Worm (Caenorhabditis elegans) whole organism, midembryonic: ENCODE results near the gene cox-5A.

Source experiments
- T22C8.4 ChIP-seq: fragments of 200-800 bp; sonication (Bioruptor generic); IDR thresholded peaks from 2 replicates; pipeline ENCODE4 v1.3.6; 2022; ENCODE audit warnings: missing genetic modification characterization, missing compliant biosample characterization
- klf-2 ChIP-seq: fragments of 200-800 bp; sonication (Bioruptor generic); conservative IDR thresholded peaks from 2 replicates; pipeline ENCODE4 v1.3.6; 2022; ENCODE audit warnings: missing genetic modification reagents, missing genetic modification characterization, missing compliant biosample characterization
- med-1 ChIP-seq: sonication (generic microtip); optimal IDR thresholded peaks from 2 replicates; lab custom pipeline; 2017; ENCODE audit warnings: missing genetic modification characterization, mild to moderate bottlenecking, missing compliant biosample characterization, antibody characterized with exemption, missing genetic modification reagents; ENCODE audit not compliant: insufficient read depth
- ref-1 ChIP-seq: fragments of 200-800 bp; sonication (Bioruptor generic); conservative IDR thresholded peaks from 2 replicates; pipeline ENCODE4 v1.3.6; 2022; ENCODE audit warnings: missing genetic modification reagents, missing genetic modification characterization, missing compliant biosample characterization
- tab-1 ChIP-seq: fragments of 200-800 bp; sonication (Bioruptor generic); IDR thresholded peaks from 2 replicates; pipeline ENCODE4 v1.3.6; 2022; ENCODE audit warnings: missing genetic modification characterization, missing compliant biosample characterization
- ztf-23 ChIP-seq: fragments of 200-800 bp; sonication (Bioruptor generic); IDR thresholded peaks from 2 replicates; pipeline ENCODE4 v1.3.6; 2022; ENCODE audit warnings: missing genetic modification reagents, missing genetic modification characterization, missing compliant biosample characterization

DNA sequence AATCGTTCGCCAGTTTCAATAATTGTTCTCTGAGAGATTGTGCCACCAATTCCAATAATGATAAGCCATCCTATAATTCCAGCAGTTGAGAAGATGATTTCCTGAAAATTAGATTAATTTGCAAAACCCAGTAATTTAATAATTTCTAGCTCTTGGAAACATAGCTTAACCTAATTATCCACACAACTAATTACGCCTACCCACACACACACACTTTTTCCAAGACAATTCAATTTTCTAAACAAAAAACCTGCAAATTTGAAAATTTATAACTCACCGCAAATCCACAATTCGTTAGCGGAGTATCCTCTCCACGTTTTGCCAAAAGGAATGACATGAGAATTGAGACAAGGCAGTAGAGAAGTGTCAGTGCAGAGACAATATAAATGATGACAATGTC is 11.2 kb downstream of the cox-5A start:
- TF ChIP-seq ztf-23 (GFP tag; lab: Robert Waterston, UW) (no peak), T22C8.4 (GFP tag; lab: Robert Waterston, UW) (no peak), ref-1 (GFP tag; lab: Robert Waterston, UW) (no peak), med-1 (no peak), tab-1 (GFP tag; lab: Robert Waterston, UW) (no peak), klf-2 (GFP tag; lab: Robert Waterston, UW) (no peak)
